Fruit fly (Drosophila melanogaster) whole organism, embryonic: ENCODE results near the gene Dlip2.
A peak's percentile ranks its signal among the peaks of the same experiment; 100 is the strongest.

ENCODE experiments used
- Aef1 ChIP-seq: fragments of 200-800 bp; sonication (Bioruptor generic); IDR thresholded peaks from 3 replicates; pipeline ENCODE4 v1.3.6; 2022; ENCODE audit warnings: missing biosample characterization, missing genetic modification characterization
- Asciz ChIP-seq: fragments of 200-800 bp; sonication (Bioruptor generic); optimal IDR thresholded peaks from 2 replicates; lab custom pipeline; 2017; ENCODE audit warnings: missing biosample characterization, mild to moderate bottlenecking, missing genetic modification characterization, missing genetic modification reagents
- Atf6 ChIP-seq: fragments of 200-800 bp; sonication (Bioruptor generic); IDR thresholded peaks from 2 replicates; pipeline ENCODE4 v1.3.6; 2022; ENCODE audit warnings: missing biosample characterization, missing genetic modification characterization
- CG10979 ChIP-seq: fragments of 200-800 bp; sonication (Bioruptor generic); optimal IDR thresholded peaks from 2 replicates; lab custom pipeline; 2018; ENCODE audit warnings: missing biosample characterization, mild to moderate bottlenecking, missing genetic modification characterization, moderate library complexity
- CG14050 ChIP-seq: fragments of 200-800 bp; sonication (Bioruptor generic); IDR thresholded peaks from 3 replicates; pipeline ENCODE4 v1.3.6; 2022; ENCODE audit warnings: missing biosample characterization, missing genetic modification characterization
- CG16813 ChIP-seq: fragments of 200-800 bp; sonication (Bioruptor generic); IDR thresholded peaks from 3 replicates; pipeline ENCODE4 v1.3.6; 2022; ENCODE audit warnings: missing biosample characterization, missing genetic modification characterization; ENCODE audit not compliant: partially characterized antibody
- CG17186 ChIP-seq: fragments of 200-800 bp; sonication (Bioruptor generic); optimal IDR thresholded peaks from 3 replicates; lab custom pipeline; 2017; ENCODE audit warnings: missing biosample characterization, missing genetic modification reagents, missing genetic modification characterization
- CG17328 ChIP-seq: fragments of 200-800 bp; sonication (Bioruptor generic); IDR thresholded peaks from 2 replicates; pipeline ENCODE4 v1.3.6; 2022; ENCODE audit warnings: missing biosample characterization, missing genetic modification characterization
- CG17385 ChIP-seq: fragments of 200-800 bp; sonication (Bioruptor generic); optimal IDR thresholded peaks from 3 replicates; lab custom pipeline; 2018; ENCODE audit warnings: missing biosample characterization, mild to moderate bottlenecking, missing genetic modification characterization
- CG18619 ChIP-seq: fragments of 200-800 bp; sonication (Bioruptor generic); optimal IDR thresholded peaks from 3 replicates; lab custom pipeline; 2017; ENCODE audit warnings: missing biosample characterization, mild to moderate bottlenecking, missing genetic modification characterization
- CG2116 ChIP-seq: fragments of 200-800 bp; sonication (Bioruptor generic); optimal IDR thresholded peaks from 3 replicates; lab custom pipeline; 2018; ENCODE audit warnings: missing biosample characterization, mild to moderate bottlenecking, missing genetic modification characterization
- CG31365 ChIP-seq: fragments of 200-800 bp; sonication (Bioruptor generic); optimal IDR thresholded peaks from 2 replicates; lab custom pipeline; 2018; ENCODE audit warnings: missing biosample characterization, mild to moderate bottlenecking, missing genetic modification characterization
- CG32767 ChIP-seq: fragments of 200-800 bp; sonication (Bioruptor generic); IDR thresholded peaks from 2 replicates; pipeline ENCODE4 v1.3.6; 2022; ENCODE audit warnings: missing biosample characterization, missing genetic modification characterization
- CG3281 ChIP-seq: fragments of 200-800 bp; sonication (Bioruptor generic); optimal IDR thresholded peaks from 3 replicates; lab custom pipeline; 2017; ENCODE audit warnings: missing biosample characterization, mild to moderate bottlenecking, missing genetic modification characterization
- CG34224 ChIP-seq: fragments of 200-800 bp; sonication (Bioruptor generic); IDR thresholded peaks from 3 replicates; pipeline ENCODE4 v1.3.6; 2022; ENCODE audit warnings: missing biosample characterization, missing genetic modification characterization; ENCODE audit not compliant: partially characterized antibody
- CG4328 ChIP-seq: fragments of 200-800 bp; sonication (Bioruptor generic); optimal IDR thresholded peaks from 3 replicates; lab custom pipeline; 2017; ENCODE audit warnings: missing biosample characterization, missing genetic modification reagents, missing genetic modification characterization
- CG4707 ChIP-seq: fragments of 200-800 bp; sonication (Bioruptor generic); optimal IDR thresholded peaks from 2 replicates; lab custom pipeline; 2018; ENCODE audit warnings: missing biosample characterization, mild to moderate bottlenecking, missing genetic modification characterization, moderate library complexity
- CG4854 ChIP-seq: fragments of 200-800 bp; sonication (Bioruptor generic); optimal IDR thresholded peaks from 2 replicates; lab custom pipeline; 2016; ENCODE audit warnings: missing biosample characterization, missing genetic modification characterization, inconsistent platforms
- CG8290 ChIP-seq, 3 experiments: fragments of 200-800 bp; sonication (Bioruptor generic); optimal IDR thresholded peaks; 2 replicates each; lab custom pipeline; 2016 to 2019; ENCODE audit warnings: missing biosample characterization in 3 of 3, missing genetic modification characterization in 3 of 3, mild to moderate bottlenecking in 2 of 3, moderate library complexity in 1 of 3
- CG8359 ChIP-seq: fragments of 200-800 bp; sonication (Bioruptor generic); optimal IDR thresholded peaks from 2 replicates; lab custom pipeline; 2017; ENCODE audit warnings: missing biosample characterization, mild to moderate bottlenecking, missing genetic modification characterization, borderline replicate concordance
- CG8478 ChIP-seq: fragments of >200 bp; optimal IDR thresholded peaks from 2 replicates; lab custom pipeline; 2018
- CG9215 ChIP-seq: fragments of 200-800 bp; sonication (Bioruptor generic); IDR thresholded peaks from 2 replicates; pipeline ENCODE4 v1.3.6; 2022; ENCODE audit warnings: missing biosample characterization, missing genetic modification characterization
- CG9932 ChIP-seq: fragments of 200-800 bp; sonication (Bioruptor generic); IDR thresholded peaks from 2 replicates; pipeline ENCODE4 v1.3.6; 2022; ENCODE audit warnings: missing biosample characterization, missing genetic modification characterization
- Dad ChIP-seq: fragments of 200-800 bp; sonication (Bioruptor generic); optimal IDR thresholded peaks from 3 replicates; lab custom pipeline; 2016; ENCODE audit warnings: missing biosample characterization, missing genetic modification characterization
- Hey ChIP-seq: fragments of 200-800 bp; sonication (Bioruptor generic); optimal IDR thresholded peaks from 3 replicates; lab custom pipeline; 2018; ENCODE audit warnings: missing biosample characterization, mild to moderate bottlenecking, missing genetic modification characterization
- Lhr ChIP-seq: fragments of 200-800 bp; sonication (Bioruptor generic); optimal IDR thresholded peaks from 3 replicates; lab custom pipeline; 2017; ENCODE audit warnings: mild to moderate bottlenecking, missing biosample characterization, missing genetic modification reagents, missing genetic modification characterization
- Mrtf ChIP-seq: fragments of 200-800 bp; sonication (Bioruptor generic); IDR thresholded peaks from 3 replicates; pipeline ENCODE4 v1.3.6; 2022; ENCODE audit warnings: missing biosample characterization, missing genetic modification characterization
- NK7.1 ChIP-seq: fragments of 200-800 bp; sonication (Bioruptor generic); optimal IDR thresholded peaks from 3 replicates; lab custom pipeline; 2016; ENCODE audit warnings: missing biosample characterization, missing genetic modification characterization
- Pdp1 ChIP-seq, 2 experiments: fragments of 200-800 bp; sonication (Bioruptor generic); optimal IDR thresholded peaks; 3 replicates each; lab custom pipeline; 2016; ENCODE audit warnings: missing biosample characterization in 2 of 2, missing genetic modification characterization in 2 of 2, mild to moderate bottlenecking in 1 of 2, moderate library complexity in 1 of 2
- Ptx1 ChIP-seq: fragments of 200-800 bp; sonication (Bioruptor generic); IDR thresholded peaks from 2 replicates; pipeline ENCODE4 v1.3.6; 2022; ENCODE audit warnings: missing biosample characterization, missing genetic modification characterization
- aop ChIP-seq: fragments of 200-800 bp; sonication (Bioruptor generic); IDR thresholded peaks from 2 replicates; pipeline ENCODE4 v1.3.6; 2022; ENCODE audit warnings: missing biosample characterization, missing genetic modification characterization
- chinmo ChIP-seq: fragments of 200-800 bp; sonication (Bioruptor generic); IDR thresholded peaks from 4 replicates; pipeline ENCODE4 v1.3.6; 2022; ENCODE audit warnings: missing biosample characterization, missing genetic modification characterization; ENCODE audit not compliant: partially characterized antibody
- eyg ChIP-seq: fragments of 200-800 bp; sonication (Bioruptor generic); optimal IDR thresholded peaks from 3 replicates; lab custom pipeline; 2016; ENCODE audit warnings: missing biosample characterization, missing genetic modification characterization
- fru ChIP-seq: fragments of >200 bp; optimal IDR thresholded peaks from 2 replicates; lab custom pipeline; 2017
- gsb-n ChIP-seq: fragments of 200-800 bp; sonication (Bioruptor generic); optimal IDR thresholded peaks from 3 replicates; lab custom pipeline; 2018; ENCODE audit warnings: missing biosample characterization, mild to moderate bottlenecking, missing genetic modification characterization
- her ChIP-seq: fragments of 200-800 bp; sonication (Bioruptor generic); optimal IDR thresholded peaks from 2 replicates; lab custom pipeline; 2016; ENCODE audit warnings: missing biosample characterization, missing genetic modification characterization
- kah ChIP-seq: fragments of 200-800 bp; sonication (Bioruptor generic); optimal IDR thresholded peaks from 2 replicates; lab custom pipeline; 2018; ENCODE audit warnings: missing biosample characterization, mild to moderate bottlenecking, missing genetic modification characterization
- klu ChIP-seq: fragments of 200-800 bp; sonication (Bioruptor generic); IDR thresholded peaks from 2 replicates; pipeline ENCODE4 v1.3.6; 2022; ENCODE audit warnings: missing biosample characterization, missing genetic modification characterization
- kni ChIP-seq: fragments of 200-800 bp; sonication (Bioruptor generic); optimal IDR thresholded peaks from 3 replicates; lab custom pipeline; 2017; ENCODE audit warnings: mild to moderate bottlenecking, missing biosample characterization, missing genetic modification reagents, missing genetic modification characterization
- lola ChIP-seq, 3 experiments: fragments of >200 bp in 2 of 3; fragments of 200-800 bp in 1 of 3; sonication (Bioruptor generic) in 1 of 3; optimal IDR thresholded peaks; 2 replicates each; lab custom pipeline; 2017 to 2019; ENCODE audit warnings: missing biosample characterization in 3 of 3, missing genetic modification characterization in 3 of 3, mild to moderate bottlenecking in 1 of 3, moderate library complexity in 1 of 3
- onecut ChIP-seq: fragments of 200-800 bp; sonication (Bioruptor generic); IDR thresholded peaks from 2 replicates; pipeline ENCODE4 v1.3.6; 2022; ENCODE audit warnings: missing biosample characterization, missing genetic modification characterization
- pfk ChIP-seq: fragments of 200-800 bp; sonication (Bioruptor generic); optimal IDR thresholded peaks from 2 replicates; lab custom pipeline; 2018; ENCODE audit warnings: missing biosample characterization, mild to moderate bottlenecking, missing genetic modification characterization, moderate library complexity
- pros ChIP-seq: fragments of 200-800 bp; sonication (Bioruptor generic); optimal IDR thresholded peaks from 3 replicates; lab custom pipeline; 2019; ENCODE audit warnings: missing biosample characterization, mild to moderate bottlenecking, missing genetic modification characterization, moderate library complexity
- pzg ChIP-seq: fragments of 200-800 bp; sonication (Bioruptor generic); optimal IDR thresholded peaks from 3 replicates; lab custom pipeline; 2018; ENCODE audit warnings: missing biosample characterization, mild to moderate bottlenecking, missing genetic modification characterization, moderate library complexity
- rib ChIP-seq: fragments of 200-800 bp; sonication (Bioruptor generic); IDR thresholded peaks from 2 replicates; pipeline ENCODE4 v1.3.6; 2022; ENCODE audit warnings: missing biosample characterization, missing genetic modification characterization
- run ChIP-seq: fragments of 200-800 bp; sonication (Bioruptor generic); optimal IDR thresholded peaks from 3 replicates; lab custom pipeline; 2018; ENCODE audit warnings: missing biosample characterization, mild to moderate bottlenecking, missing genetic modification characterization
- slp2 ChIP-seq: fragments of 200-800 bp; sonication (Bioruptor generic); optimal IDR thresholded peaks from 2 replicates; lab custom pipeline; 2016; ENCODE audit warnings: missing biosample characterization, missing genetic modification characterization
- stc ChIP-seq: fragments of 200-800 bp; sonication (Bioruptor generic); IDR thresholded peaks from 2 replicates; pipeline ENCODE4 v1.3.6; 2022; ENCODE audit warnings: missing biosample characterization, missing genetic modification characterization
- tll ChIP-seq, 2 experiments: fragments of 200-800 bp in 1 of 2; fragments of >200 bp in 1 of 2; sonication (Bioruptor generic) in 1 of 2; optimal IDR thresholded peaks; 2 replicates each; lab custom pipeline; 2017 to 2019; ENCODE audit warnings: missing biosample characterization in 2 of 2, missing genetic modification characterization in 2 of 2, mild to moderate bottlenecking in 1 of 2, moderate library complexity in 1 of 2
- twi ChIP-seq: fragments of 200-800 bp; optimal IDR thresholded peaks from 2 replicates; lab custom pipeline; 2019; ENCODE audit warnings: missing biosample characterization, mild to moderate bottlenecking, missing genetic modification characterization, moderate library complexity

The Dlip2 gene

DNA sequence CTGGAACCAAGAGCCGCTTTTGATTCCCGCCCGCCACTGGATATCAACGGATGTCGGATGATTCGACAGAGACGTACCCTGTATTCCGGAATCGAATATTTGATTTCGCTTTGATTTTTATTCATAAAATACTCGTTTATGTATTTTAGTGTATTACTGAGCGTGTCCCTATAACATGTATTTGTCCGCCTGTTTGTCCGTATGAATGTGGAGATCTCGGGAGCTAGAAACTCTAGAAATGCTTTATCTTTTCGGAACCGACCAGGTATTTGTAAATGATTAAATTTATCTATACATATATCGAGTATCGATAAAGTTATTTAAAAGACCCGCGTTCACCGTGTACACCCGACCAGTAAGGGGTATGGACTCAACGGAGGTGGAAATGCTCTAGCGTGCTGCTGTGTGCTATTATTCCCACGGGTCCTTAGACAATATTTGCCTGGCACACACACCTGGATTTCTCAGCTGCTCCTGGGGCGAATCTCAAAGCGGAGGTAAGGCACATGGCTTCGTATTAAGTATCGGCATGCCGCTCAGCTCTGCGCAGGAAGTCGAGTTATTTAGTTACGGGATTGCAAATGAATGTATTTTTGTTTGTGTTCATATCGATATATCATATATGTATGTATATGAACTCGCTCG is 43.4 kb downstream of the Dlip2 start (continued):
- TF ChIP-seq CG17385 = no peak
- no peak for TF ChIP-seq pfk (GFP tag; lab: Kevin White, UChicago)
- no peak for TF ChIP-seq Dad
- no peak for TF ChIP-seq pzg (GFP tag; lab: Kevin White, UChicago)
- no peak for TF ChIP-seq CG4328 (GFP tag; lab: Kevin White, UChicago)
- no peak for TF ChIP-seq CG17328 (GFP tag; lab: Robert Waterston, UW)
- no peak for TF ChIP-seq Atf6 (GFP tag; lab: Robert Waterston, UW)
- TF ChIP-seq CG8359 (GFP tag; lab: Kevin White, UChicago) = no peak
- no peak for TF ChIP-seq CG32767
- TF ChIP-seq Asciz (GFP tag; lab: Kevin White, UChicago) = no peak
- peak in 1 of 2 experiments; percentile 15 for TF ChIP-seq tll (GFP tag; optimal IDR thresholded peaks at IDR 0.05; lab: Kevin White, UChicago)
- no peak for TF ChIP-seq kni
- no peak for TF ChIP-seq fru (lab: Kevin White, UChicago)
- no peak for TF ChIP-seq onecut (GFP tag; lab: Robert Waterston, UW)
- TF ChIP-seq CG9215 = no peak
- TF ChIP-seq pros (GFP tag; lab: Kevin White, UChicago) = no peak
- TF ChIP-seq Hey (tag; lab: Kevin White, UChicago) = no peak
- no peak for TF ChIP-seq CG34224
- no peak for TF ChIP-seq Ptx1 (GFP tag; lab: Robert Waterston, UW)
- peak in 1 of 2 experiments; percentile 16 for TF ChIP-seq Pdp1 (GFP tag; optimal IDR thresholded peaks at IDR 0.05; lab: Kevin White, UChicago)
- TF ChIP-seq NK7.1 (GFP tag; lab: Kevin White, UChicago) = no peak
- TF ChIP-seq CG4707 (GFP tag; lab: Kevin White, UChicago) = no peak
- no peak for TF ChIP-seq twi (tag; lab: Kevin White, UChicago)
- TF ChIP-seq her (GFP tag; lab: Kevin White, UChicago) = no peak
- no peak for TF ChIP-seq klu
- no peak for TF ChIP-seq CG8478
- TF ChIP-seq Aef1 (GFP tag; lab: Robert Waterston, UW) = no peak
- TF ChIP-seq aop = no peak
- TF ChIP-seq CG2116 (GFP tag; lab: Kevin White, UChicago) = no peak
- no peak for TF ChIP-seq CG3281 (GFP tag; lab: Kevin White, UChicago)
- TF ChIP-seq CG10979 (tag; lab: Kevin White, UChicago) = no peak
- TF ChIP-seq lola (GFP tag; optimal IDR thresholded peaks at IDR 0.05; lab: Kevin White, UChicago) = peak in 1 of 3 experiments; percentile 40
- no peak for TF ChIP-seq Lhr (GFP tag; lab: Kevin White, UChicago)
- no peak for TF ChIP-seq rib
- no peak for TF ChIP-seq CG8290 (GFP tag; optimal IDR thresholded peaks at IDR 0.05; lab: Kevin White, UChicago)
- no peak for TF ChIP-seq CG8290 (tag; optimal IDR thresholded peaks at IDR 0.05; lab: Kevin White, UChicago)
- no peak for TF ChIP-seq gsb-n (tag; lab: Kevin White, UChicago)
- TF ChIP-seq CG4854 (GFP tag; lab: Kevin White, UChicago) = no peak
- no peak for TF ChIP-seq CG16813 (GFP tag; lab: Robert Waterston, UW)
- TF ChIP-seq kah = no peak
- no peak for TF ChIP-seq slp2 (GFP tag; lab: Kevin White, UChicago)
- no peak for TF ChIP-seq CG31365 (tag; lab: Kevin White, UChicago)
- no peak for TF ChIP-seq chinmo (GFP tag; lab: Robert Waterston, UW)
- TF ChIP-seq CG9932 (GFP tag; lab: Robert Waterston, UW) = no peak
- TF ChIP-seq stc (GFP tag; lab: Robert Waterston, UW) = no peak
- TF ChIP-seq CG14050 = no peak
- no peak for TF ChIP-seq run (tag; lab: Kevin White, UChicago)
- no peak for TF ChIP-seq eyg (GFP tag; lab: Kevin White, UChicago)
- TF ChIP-seq CG17186 (GFP tag; lab: Kevin White, UChicago) = no peak
- TF ChIP-seq Mrtf (GFP tag; lab: Robert Waterston, UW) = no peak
- TF ChIP-seq CG18619 (GFP tag; lab: Kevin White, UChicago) = no peak
